Fruit fly (Drosophila melanogaster) whole organism, embryonic: ENCODE data around the gene Ras85D.

ENCODE experiments used
- B-H1 ChIP-seq: fragments of 200-800 bp; sonication (Bioruptor generic); IDR thresholded peaks from 3 replicates; pipeline ENCODE4 v1.3.6; 2022; ENCODE audit warnings: missing biosample characterization, missing genetic modification characterization
- Bgb ChIP-seq: fragments of 200-800 bp; sonication (Bioruptor generic); IDR thresholded peaks from 2 replicates; pipeline ENCODE4 v1.3.6; 2022; ENCODE audit warnings: missing biosample characterization, missing genetic modification characterization; ENCODE audit not compliant: partially characterized antibody
- CG10959 ChIP-seq: fragments of 200-800 bp; sonication (Bioruptor generic); IDR thresholded peaks from 2 replicates; pipeline ENCODE4 v1.3.6; 2022; ENCODE audit warnings: missing biosample characterization, missing genetic modification characterization
- CG12659 ChIP-seq: fragments of 200-800 bp; sonication (Bioruptor generic); optimal IDR thresholded peaks from 3 replicates; lab custom pipeline; 2017; ENCODE audit warnings: mild to moderate bottlenecking, missing biosample characterization, missing genetic modification reagents, missing genetic modification characterization
- CG1529 ChIP-seq: fragments of 200-800 bp; sonication (Bioruptor generic); optimal IDR thresholded peaks from 3 replicates; lab custom pipeline; 2018; ENCODE audit warnings: missing biosample characterization, missing genetic modification characterization
- CG1602 ChIP-seq: fragments of 200-800 bp; sonication (Bioruptor generic); optimal IDR thresholded peaks from 3 replicates; lab custom pipeline; 2016; ENCODE audit warnings: missing biosample characterization, missing genetic modification characterization
- CG16815 ChIP-seq: fragments of 200-800 bp; sonication (Bioruptor generic); optimal IDR thresholded peaks from 3 replicates; lab custom pipeline; 2017; ENCODE audit warnings: missing biosample characterization, mild to moderate bottlenecking, missing genetic modification characterization
- CG3726 ChIP-seq: fragments of 200-800 bp; sonication (Bioruptor generic); IDR thresholded peaks from 3 replicates; pipeline ENCODE4, ENCODE4 v1.3.6; 2022; ENCODE audit warnings: missing biosample characterization, missing genetic modification characterization
- CG42726 ChIP-seq: fragments of 200-800 bp; sonication (Bioruptor generic); IDR thresholded peaks from 2 replicates; pipeline ENCODE4 v1.3.6; 2022; ENCODE audit warnings: missing biosample characterization, missing genetic modification characterization; ENCODE audit not compliant: partially characterized antibody
- CG43689 ChIP-seq: fragments of 200-800 bp; sonication (Bioruptor generic); IDR thresholded peaks from 2 replicates; pipeline ENCODE4 v1.3.6; 2022; ENCODE audit warnings: missing biosample characterization, missing genetic modification characterization
- CG4820 ChIP-seq: fragments of 200-800 bp; sonication (Bioruptor generic); optimal IDR thresholded peaks from 3 replicates; lab custom pipeline; 2016; ENCODE audit warnings: missing biosample characterization, missing genetic modification characterization
- CG6854 ChIP-seq: fragments of 200-800 bp; sonication (Bioruptor generic); optimal IDR thresholded peaks from 3 replicates; lab custom pipeline; 2017; ENCODE audit warnings: missing biosample characterization, mild to moderate bottlenecking, missing genetic modification characterization
- CG8089 ChIP-seq: fragments of 200-800 bp; sonication (Bioruptor generic); optimal IDR thresholded peaks from 3 replicates; lab custom pipeline; 2016; ENCODE audit warnings: missing biosample characterization, missing genetic modification characterization
- CG8388 ChIP-seq: fragments of 200-800 bp; sonication (Bioruptor generic); optimal IDR thresholded peaks from 2 replicates; lab custom pipeline; 2019; ENCODE audit warnings: missing biosample characterization, mild to moderate bottlenecking, missing genetic modification characterization, moderate library complexity
- CG9609 ChIP-seq: fragments of 200-800 bp; sonication (Bioruptor generic); optimal IDR thresholded peaks from 3 replicates; lab custom pipeline; 2016; ENCODE audit warnings: missing biosample characterization, missing genetic modification characterization
- CkIIα-i1 ChIP-seq: fragments of 200-800 bp; sonication (Bioruptor generic); IDR thresholded peaks from 2 replicates; pipeline ENCODE4 v1.3.6; 2022; ENCODE audit warnings: missing biosample characterization, missing genetic modification characterization
- Doc3 ChIP-seq: fragments of 200-800 bp; sonication (Bioruptor generic); IDR thresholded peaks from 3 replicates; pipeline ENCODE4 v1.3.6; 2022; ENCODE audit warnings: missing biosample characterization, missing genetic modification characterization; ENCODE audit not compliant: partially characterized antibody
- Dref ChIP-seq: fragments of 200-800 bp; sonication (Bioruptor generic); IDR thresholded peaks from 2 replicates; pipeline ENCODE4 v1.3.6; 2022; ENCODE audit warnings: missing biosample characterization, missing genetic modification characterization
- Gsc ChIP-seq: fragments of 200-800 bp; sonication (Bioruptor generic); IDR thresholded peaks from 2 replicates; pipeline ENCODE4 v1.3.6; 2022; ENCODE audit warnings: missing biosample characterization, missing genetic modification characterization
- H2.0 ChIP-seq: fragments of 200-800 bp; sonication (Bioruptor generic); IDR thresholded peaks from 2 replicates; pipeline ENCODE4 v1.3.6; 2022; ENCODE audit warnings: missing biosample characterization, missing genetic modification characterization
- HmgD ChIP-seq: fragments of 200-800 bp; sonication (Bioruptor generic); optimal IDR thresholded peaks from 3 replicates; lab custom pipeline; 2016; ENCODE audit warnings: missing biosample characterization, missing genetic modification characterization
- Hr78 ChIP-seq, 2 experiments: fragments of 200-800 bp in 1 of 2; fragments of >200 bp in 1 of 2; sonication (Bioruptor generic) in 1 of 2; optimal IDR thresholded peaks; 2 replicates each; lab custom pipeline; 2017 to 2019; ENCODE audit warnings: missing biosample characterization in 2 of 2, missing genetic modification characterization in 2 of 2, mild to moderate bottlenecking in 1 of 2, moderate library complexity in 1 of 2
- Lhr ChIP-seq: fragments of 200-800 bp; sonication (Bioruptor generic); optimal IDR thresholded peaks from 3 replicates; lab custom pipeline; 2017; ENCODE audit warnings: mild to moderate bottlenecking, missing biosample characterization, missing genetic modification reagents, missing genetic modification characterization
- Max ChIP-seq: fragments of 200-800 bp; sonication (Bioruptor generic); optimal IDR thresholded peaks from 2 replicates; lab custom pipeline; 2016; ENCODE audit warnings: missing biosample characterization, mild to moderate bottlenecking, missing genetic modification characterization
- Neu2 ChIP-seq: fragments of 200-800 bp; sonication (Bioruptor generic); optimal IDR thresholded peaks from 3 replicates; lab custom pipeline; 2016; ENCODE audit warnings: missing biosample characterization, missing genetic modification characterization, borderline replicate concordance
- Oli ChIP-seq: fragments of 200-800 bp; sonication (Bioruptor generic); optimal IDR thresholded peaks from 2 replicates; lab custom pipeline; 2018; ENCODE audit warnings: missing biosample characterization, mild to moderate bottlenecking, missing genetic modification characterization, moderate library complexity
- Spps ChIP-seq: fragments of 200-800 bp; sonication (Bioruptor generic); optimal IDR thresholded peaks from 2 replicates; lab custom pipeline; 2018; ENCODE audit warnings: missing biosample characterization, mild to moderate bottlenecking, missing genetic modification characterization
- Ssrp ChIP-seq: fragments of 200-800 bp; sonication (Bioruptor generic); optimal IDR thresholded peaks from 2 replicates; lab custom pipeline; 2018; ENCODE audit warnings: missing biosample characterization, mild to moderate bottlenecking, missing genetic modification characterization, moderate library complexity
- YL-1 ChIP-seq: fragments of 200-800 bp; sonication (Bioruptor generic); optimal IDR thresholded peaks from 3 replicates; lab custom pipeline; 2017; ENCODE audit warnings: missing biosample characterization, mild to moderate bottlenecking, missing genetic modification characterization
- br ChIP-seq: fragments of >200 bp; optimal IDR thresholded peaks from 2 replicates; lab custom pipeline; 2017
- cas ChIP-seq: fragments of 200-800 bp; sonication (Bioruptor generic); IDR thresholded peaks from 2 replicates; pipeline ENCODE4 v1.3.6; 2022; ENCODE audit warnings: missing biosample characterization, missing genetic modification characterization
- dati ChIP-seq: fragments of 200-800 bp; sonication (Bioruptor generic); IDR thresholded peaks from 2 replicates; pipeline ENCODE4 v1.3.6; 2022; ENCODE audit warnings: missing biosample characterization, missing genetic modification characterization
- dm ChIP-seq: fragments of 200-800 bp; sonication (Bioruptor generic); optimal IDR thresholded peaks from 3 replicates; lab custom pipeline; 2016; ENCODE audit warnings: missing biosample characterization, missing genetic modification characterization
- dmrt99B ChIP-seq: fragments of 200-800 bp; sonication (Bioruptor generic); optimal IDR thresholded peaks from 2 replicates; lab custom pipeline; 2018; ENCODE audit warnings: missing biosample characterization, mild to moderate bottlenecking, missing genetic modification characterization, moderate library complexity
- fd102C ChIP-seq: fragments of 200-800 bp; sonication (Bioruptor generic); optimal IDR thresholded peaks from 2 replicates; lab custom pipeline; 2018; ENCODE audit warnings: missing biosample characterization, mild to moderate bottlenecking, missing genetic modification characterization, moderate library complexity
- gsb ChIP-seq: fragments of 200-800 bp; sonication (Bioruptor generic); IDR thresholded peaks from 2 replicates; pipeline ENCODE4 v1.3.6; 2022; ENCODE audit warnings: missing biosample characterization, missing genetic modification characterization
- hth ChIP-seq: fragments of >200 bp; optimal IDR thresholded peaks from 2 replicates; lab custom pipeline; 2017; ENCODE audit warnings: inconsistent platforms
- insv ChIP-seq, 2 experiments: fragments of 200-800 bp; sonication (Bioruptor generic); optimal IDR thresholded peaks; 3 replicates each; lab custom pipeline; 2016 to 2018; ENCODE audit warnings: missing biosample characterization in 2 of 2, missing genetic modification characterization in 2 of 2
- jumu ChIP-seq: fragments of 200-800 bp; sonication (Bioruptor generic); optimal IDR thresholded peaks from 3 replicates; lab custom pipeline; 2016; ENCODE audit warnings: missing biosample characterization, missing genetic modification characterization
- mirr ChIP-seq: fragments of 200-800 bp; sonication (Bioruptor generic); optimal IDR thresholded peaks from 3 replicates; lab custom pipeline; 2018; ENCODE audit warnings: missing biosample characterization, mild to moderate bottlenecking, missing genetic modification characterization
- otp ChIP-seq: fragments of 200-800 bp; sonication (Bioruptor generic); IDR thresholded peaks from 3 replicates; pipeline ENCODE4, ENCODE4 v1.3.6; 2022; ENCODE audit warnings: missing biosample characterization, missing genetic modification characterization
- peb ChIP-seq: fragments of 200-800 bp; sonication (Bioruptor generic); IDR thresholded peaks from 2 replicates; pipeline ENCODE4 v1.3.6; 2022; ENCODE audit warnings: missing biosample characterization, missing genetic modification characterization
- pita ChIP-seq: fragments of 200-800 bp; sonication (Bioruptor generic); optimal IDR thresholded peaks from 2 replicates; lab custom pipeline; 2017; ENCODE audit warnings: missing biosample characterization, mild to moderate bottlenecking, missing genetic modification characterization
- sens-2 ChIP-seq: fragments of 200-800 bp; sonication (Bioruptor generic); IDR thresholded peaks from 2 replicates; pipeline ENCODE4 v1.3.6; 2022; ENCODE audit warnings: missing biosample characterization, missing genetic modification characterization
- sim ChIP-seq: fragments of 200-800 bp; sonication (Bioruptor generic); IDR thresholded peaks from 2 replicates; pipeline ENCODE4 v1.3.6; 2022; ENCODE audit warnings: missing biosample characterization, missing genetic modification characterization
- tap ChIP-seq: fragments of 200-800 bp; optimal IDR thresholded peaks from 3 replicates; lab custom pipeline; 2019; ENCODE audit warnings: missing biosample characterization, mild to moderate bottlenecking, missing genetic modification characterization, moderate library complexity
- vnd ChIP-seq: fragments of 200-800 bp; sonication (Bioruptor generic); IDR thresholded peaks from 3 replicates; pipeline ENCODE4 v1.3.6; 2022; ENCODE audit warnings: missing biosample characterization, missing genetic modification characterization; ENCODE audit not compliant: partially characterized antibody

Gene Ras85D

DNA sequence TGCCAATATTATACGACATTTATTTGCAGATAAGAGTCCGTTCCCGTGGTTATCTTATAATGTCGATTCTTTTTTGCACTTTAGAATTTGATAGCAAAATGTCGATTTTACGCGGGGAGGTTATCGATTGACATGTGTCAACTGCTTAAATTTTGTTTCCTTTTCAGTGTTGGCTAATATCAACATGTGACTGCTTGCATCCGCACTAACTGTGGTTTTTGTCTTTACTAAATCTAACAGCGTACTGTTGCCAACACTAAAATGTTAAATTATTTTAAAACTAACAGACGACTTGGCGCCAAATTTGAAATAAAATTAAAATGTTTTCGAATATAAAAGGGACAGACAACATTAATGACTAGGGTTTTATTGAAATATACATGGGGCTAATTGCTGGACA lies 16.1 kb downstream of the Ras85D start (continued):
- TF ChIP-seq CG16815 (GFP tag; lab: Kevin White, UChicago) = peak; percentile 55
- TF ChIP-seq H2.0 (GFP tag; lab: Robert Waterston, UW) = peak; percentile 62; the same call in 1 of the 2 replicates
- TF ChIP-seq vnd (GFP tag; lab: Robert Waterston, UW) = no peak
- TF ChIP-seq CG9609 (GFP tag; lab: Kevin White, UChicago) = peak; percentile 77
- no peak for TF ChIP-seq dati
- TF ChIP-seq Doc3 = no peak
- peak; percentile 81 for TF ChIP-seq jumu
- peak; percentile 17 for TF ChIP-seq Max (GFP tag; lab: Kevin White, UChicago)
- peak; percentile 91 for TF ChIP-seq Lhr (GFP tag; lab: Kevin White, UChicago)
- TF ChIP-seq otp (GFP tag; lab: Robert Waterston, UW) = no peak
- no peak for TF ChIP-seq CkIIα-i1
- TF ChIP-seq HmgD = peak; percentile 81
- peak; percentile 71 for TF ChIP-seq CG42726 (GFP tag; lab: Robert Waterston, UW)
- no peak for TF ChIP-seq CG3726 (GFP tag; lab: Robert Waterston, UW)
- peak; percentile 88 for TF ChIP-seq mirr (GFP tag; lab: Kevin White, UChicago)
- TF ChIP-seq Dref = peak; percentile 98
- TF ChIP-seq CG6854 (GFP tag; lab: Kevin White, UChicago) = no peak
- TF ChIP-seq sens-2 (GFP tag; lab: Robert Waterston, UW) = no peak
- no peak for TF ChIP-seq sim
- TF ChIP-seq Bgb (GFP tag; lab: Robert Waterston, UW) = peak; percentile 85
- TF ChIP-seq CG43689 (GFP tag; lab: Robert Waterston, UW) = no peak
- TF ChIP-seq fd102C = no peak
- no peak for TF ChIP-seq br (lab: Kevin White, UChicago)
- TF ChIP-seq CG10959 (GFP tag; lab: Robert Waterston, UW) = no peak
- no peak for TF ChIP-seq peb (GFP tag; lab: Robert Waterston, UW)
- no peak for TF ChIP-seq tap (tag; lab: Kevin White, UChicago)
- peak; percentile 28 for TF ChIP-seq CG8089 (GFP tag; lab: Kevin White, UChicago)
- TF ChIP-seq dm (GFP tag; lab: Kevin White, UChicago) = peak; percentile 75
- TF ChIP-seq CG4820 (GFP tag; lab: Kevin White, UChicago) = no peak
- peak; percentile 15 for TF ChIP-seq Oli (tag; lab: Kevin White, UChicago)
- TF ChIP-seq CG1602 = peak; percentile 58
- TF ChIP-seq CG8388 (GFP tag; lab: Kevin White, UChicago) = no peak
- TF ChIP-seq Ssrp (tag; lab: Kevin White, UChicago) = peak; percentile 7
- TF ChIP-seq dmrt99B (tag; lab: Kevin White, UChicago) = no peak
- peak; percentile 83 for TF ChIP-seq CG12659 (GFP tag; lab: Kevin White, UChicago)
- TF ChIP-seq pita (GFP tag; lab: Kevin White, UChicago) = peak; percentile 84
- peak; percentile 34 for TF ChIP-seq YL-1 (GFP tag; lab: Kevin White, UChicago)
- TF ChIP-seq Spps = no peak
- peak in 1 of 2 experiments; percentile 2 for TF ChIP-seq Hr78 (GFP tag; optimal IDR thresholded peaks at IDR 0.05; lab: Kevin White, UChicago)
- no peak for TF ChIP-seq hth (lab: Kevin White, UChicago)
- peak; percentile 54; the same call in 1 of the 2 replicates for TF ChIP-seq cas (GFP tag; lab: Robert Waterston, UW)
- TF ChIP-seq insv (GFP tag; optimal IDR thresholded peaks at IDR 0.05; lab: Kevin White, UChicago) = peak in 1 of 2 experiments; percentile 70
- TF ChIP-seq CG1529 (GFP tag; lab: Kevin White, UChicago) = no peak
- no peak for TF ChIP-seq Gsc (GFP tag; lab: Robert Waterston, UW)
- TF ChIP-seq B-H1 (GFP tag; lab: Robert Waterston, UW) = no peak
- no peak for TF ChIP-seq gsb (GFP tag; lab: Robert Waterston, UW)
- TF ChIP-seq Neu2 (GFP tag; lab: Kevin White, UChicago) = peak; percentile 39
